Worm (Caenorhabditis elegans) whole organism, early embryonic: ENCODE measurements around the gene nspc-9.

Source experiments
- F13C5.2 ChIP-seq: sonication (generic microtip); optimal IDR thresholded peaks from 2 replicates; lab custom pipeline; 2017; ENCODE audit warnings: mild to moderate bottlenecking, missing genetic modification characterization, inconsistent platforms, missing compliant biosample characterization
- aly-1 ChIP-seq: sonication (generic microtip); optimal IDR thresholded peaks from 2 replicates; lab custom pipeline; 2016; ENCODE audit warnings: missing genetic modification characterization, missing compliant biosample characterization
- ama-1 ChIP-seq: fragments of 150-350 bp; optimal IDR thresholded peaks from 2 replicates; lab custom pipeline; 2014
- ceh-13 ChIP-seq: fragments of 200-800 bp; sonication (Bioruptor generic); optimal IDR thresholded peaks from 2 replicates; lab custom pipeline; 2018; ENCODE audit warnings: mild to moderate bottlenecking, missing genetic modification characterization, missing compliant biosample characterization
- ceh-36 ChIP-seq: sonication (generic microtip); optimal IDR thresholded peaks from 2 replicates; lab custom pipeline; 2016; ENCODE audit warnings: missing genetic modification characterization, inconsistent platforms, missing compliant biosample characterization
- flt-1 ChIP-seq: fragments of 200-800 bp; sonication (Bioruptor generic); IDR thresholded peaks from 2 replicates; pipeline ENCODE4 v1.3.6; 2022; ENCODE audit warnings: missing genetic modification characterization, missing compliant biosample characterization
- hnd-1 ChIP-seq: sonication (generic microtip); optimal IDR thresholded peaks from 2 replicates; lab custom pipeline; 2016; ENCODE audit warnings: missing genetic modification characterization, missing compliant biosample characterization
- pes-1 ChIP-seq: fragments of 200-800 bp; sonication (Bioruptor generic); IDR thresholded peaks from 2 replicates; pipeline ENCODE4 v1.3.6; 2022; ENCODE audit warnings: missing genetic modification reagents, missing genetic modification characterization, missing compliant biosample characterization
- scrt-1 ChIP-seq: fragments of 200-800 bp; sonication (Bioruptor generic); IDR thresholded peaks from 2 replicates; pipeline ENCODE4 v1.3.6; 2022; ENCODE audit warnings: missing genetic modification characterization, missing compliant biosample characterization
- tbx-11 ChIP-seq: fragments of 200-800 bp; sonication (Bioruptor generic); IDR thresholded peaks from 2 replicates; pipeline ENCODE4 v1.3.6; 2022; ENCODE audit warnings: missing genetic modification characterization, missing compliant biosample characterization
- tbx-37 ChIP-seq: fragments of 200-800 bp; sonication (Bioruptor generic); conservative IDR thresholded peaks from 2 replicates; pipeline ENCODE4 v1.3.6; 2022; ENCODE audit warnings: missing genetic modification reagents, missing genetic modification characterization, missing compliant biosample characterization
- tra-4 ChIP-seq: sonication (generic microtip); optimal IDR thresholded peaks from 2 replicates; lab custom pipeline; 2017; ENCODE audit warnings: missing genetic modification characterization, missing compliant biosample characterization

- TF ChIP-seq ama-1 (lab: Kevin White, UChicago) (no peak), flt-1 (GFP tag; lab: Robert Waterston, UW) (no peak), pes-1 (no peak), ceh-36 (tag; lab: Kevin White, UChicago) (no peak), ceh-13 (GFP tag; lab: Kevin White, UChicago) (no peak), tbx-11 (GFP tag; lab: Robert Waterston, UW) (no peak), F13C5.2 (tag; lab: Kevin White, UChicago) (no peak), tra-4 (tag; lab: Kevin White, UChicago) (no peak), hnd-1 (tag; lab: Kevin White, UChicago) (no peak), scrt-1 (no peak), tbx-37 (GFP tag; lab: Robert Waterston, UW) (no peak), aly-1 (no peak)
Observed at ce11 chrX:12313779-12314178, 29.4 kb downstream of the nspc-9 start.
